Worm (Caenorhabditis elegans) whole organism, L3 larva: Measurements from ENCODE around the gene lfi-1.

Experiments used
- R02D3.7 ChIP-seq: fragments of 150-350 bp; optimal IDR thresholded peaks from 2 replicates; lab custom pipeline; 2014; ENCODE audit warnings: missing biosample characterization, missing genetic modification characterization
- ZK546.5 ChIP-seq: sonication (generic microtip); optimal IDR thresholded peaks from 2 replicates; lab custom pipeline; 2017; ENCODE audit warnings: missing biosample characterization, missing genetic modification characterization
- aly-2 ChIP-seq: fragments of 150-350 bp; optimal IDR thresholded peaks from 2 replicates; lab custom pipeline; 2014; ENCODE audit warnings: missing biosample characterization, missing genetic modification characterization
- ama-1 ChIP-seq: fragments of 150-350 bp; optimal IDR thresholded peaks from 2 replicates; lab custom pipeline; 2018
- ceh-16 ChIP-seq: sonication (generic microtip); optimal IDR thresholded peaks from 2 replicates; lab custom pipeline; 2017; ENCODE audit warnings: missing biosample characterization, missing genetic modification characterization
- ceh-28 ChIP-seq: fragments of 150-350 bp; optimal IDR thresholded peaks from 2 replicates; lab custom pipeline; 2014; ENCODE audit warnings: missing biosample characterization, missing genetic modification reagents, missing genetic modification characterization
- ceh-82 ChIP-seq: fragments of 150-350 bp; optimal IDR thresholded peaks from 2 replicates; lab custom pipeline; 2014; ENCODE audit warnings: missing biosample characterization, missing genetic modification characterization
- ceh-9 ChIP-seq: sonication (generic microtip); optimal IDR thresholded peaks from 2 replicates; lab custom pipeline; 2018; ENCODE audit warnings: missing biosample characterization, missing genetic modification characterization
- daf-12 ChIP-seq: fragments of 150-350 bp; optimal IDR thresholded peaks from 2 replicates; lab custom pipeline; 2014; ENCODE audit warnings: missing biosample characterization, missing genetic modification reagents, missing genetic modification characterization
- egl-27 ChIP-seq: sonication (generic microtip); optimal IDR thresholded peaks from 4 replicates; lab custom pipeline; 2017; ENCODE audit warnings: missing biosample characterization, missing genetic modification reagents, missing genetic modification characterization
- egl-5 ChIP-seq: fragments of 150-350 bp; optimal IDR thresholded peaks from 2 replicates; lab custom pipeline; 2017; ENCODE audit warnings: missing biosample characterization, missing genetic modification reagents, missing genetic modification characterization, inconsistent platforms
- elt-1 ChIP-seq: fragments of 150-350 bp; optimal IDR thresholded peaks from 2 replicates; lab custom pipeline; 2014; ENCODE audit warnings: missing biosample characterization, missing genetic modification characterization
- elt-2 ChIP-seq: sonication (generic microtip); optimal IDR thresholded peaks from 2 replicates; lab custom pipeline; 2016; ENCODE audit warnings: missing genetic modification reagents, mild to moderate bottlenecking, missing genetic modification characterization, missing compliant biosample characterization
- elt-3 ChIP-seq, 3 experiments: fragments of 150-350 bp in 1 of 3; sonication (generic microtip) in 2 of 3; optimal IDR thresholded peaks; 2 replicates in 2 of 3; 4 replicates in 1 of 3; lab custom pipeline; 2014 to 2017; ENCODE audit warnings: missing biosample characterization in 3 of 3, missing genetic modification characterization in 3 of 3
- eor-1 ChIP-seq, 2 experiments: fragments of 150-350 bp; optimal IDR thresholded peaks; 2 replicates each; lab custom pipeline; 2014 to 2018; ENCODE audit warnings: missing biosample characterization in 2 of 2, missing genetic modification characterization in 2 of 2
- fkh-10 ChIP-seq: sonication (generic microtip); optimal IDR thresholded peaks from 2 replicates; lab custom pipeline; 2017; ENCODE audit warnings: missing biosample characterization, missing genetic modification reagents, missing genetic modification characterization
- fkh-2 ChIP-seq: fragments of 150-350 bp; optimal IDR thresholded peaks from 2 replicates; lab custom pipeline; 2014; ENCODE audit warnings: missing biosample characterization, missing genetic modification reagents, missing genetic modification characterization
- fos-1 ChIP-seq: fragments of 150-350 bp; optimal IDR thresholded peaks from 2 replicates; lab custom pipeline; 2014; ENCODE audit warnings: missing biosample characterization, missing genetic modification characterization
- hmg-11 ChIP-seq: sonication (generic microtip); optimal IDR thresholded peaks from 2 replicates; lab custom pipeline; 2016; ENCODE audit warnings: missing genetic modification characterization, missing compliant biosample characterization
- jun-1 ChIP-seq: fragments of 150-350 bp; optimal IDR thresholded peaks from 2 replicates; lab custom pipeline; 2014; ENCODE audit warnings: missing biosample characterization, missing genetic modification reagents, missing genetic modification characterization
- lin-15B ChIP-seq: fragments of 150-350 bp; optimal IDR thresholded peaks from 2 replicates; lab custom pipeline; 2014; ENCODE audit warnings: missing biosample characterization, missing genetic modification characterization
- lin-39 ChIP-seq: fragments of 150-350 bp; optimal IDR thresholded peaks from 2 replicates; lab custom pipeline; 2018; ENCODE audit warnings: missing biosample characterization, missing genetic modification reagents, missing genetic modification characterization
- lsy-12 ChIP-seq: sonication (generic microtip); optimal IDR thresholded peaks from 2 replicates; lab custom pipeline; 2016; ENCODE audit warnings: mild to moderate bottlenecking, missing genetic modification characterization, missing compliant biosample characterization
- mdl-1 ChIP-seq: fragments of 150-350 bp; optimal IDR thresholded peaks from 2 replicates; lab custom pipeline; 2014; ENCODE audit warnings: missing biosample characterization, missing genetic modification characterization
- mml-1 ChIP-seq: fragments of 150-350 bp; sonication (generic microtip); optimal IDR thresholded peaks from 3 replicates; lab custom pipeline; 2014; ENCODE audit warnings: missing biosample characterization, missing genetic modification characterization
- nfya-1 ChIP-seq: sonication (generic microtip); optimal IDR thresholded peaks from 2 replicates; lab custom pipeline; 2017; ENCODE audit warnings: missing genetic modification characterization, mild to moderate bottlenecking, missing compliant biosample characterization, antibody characterized with exemption, moderate library complexity; ENCODE audit not compliant: insufficient read depth
- nhr-11 ChIP-seq: fragments of 150-350 bp; optimal IDR thresholded peaks from 2 replicates; lab custom pipeline; 2014; ENCODE audit warnings: missing biosample characterization, missing genetic modification characterization
- nhr-12 ChIP-seq: fragments of 150-350 bp; optimal IDR thresholded peaks from 2 replicates; lab custom pipeline; 2014; ENCODE audit warnings: missing biosample characterization, missing genetic modification characterization
- nhr-23 ChIP-seq: fragments of 150-350 bp; optimal IDR thresholded peaks from 2 replicates; lab custom pipeline; 2014; ENCODE audit warnings: missing biosample characterization, missing genetic modification reagents, missing genetic modification characterization
- nhr-237 ChIP-seq: fragments of 150-350 bp; optimal IDR thresholded peaks from 2 replicates; lab custom pipeline; 2014; ENCODE audit warnings: missing biosample characterization, missing genetic modification characterization
- nhr-25 ChIP-seq: sonication (generic microtip); optimal IDR thresholded peaks from 2 replicates; lab custom pipeline; 2017; ENCODE audit warnings: missing biosample characterization, missing genetic modification characterization
- nhr-28 ChIP-seq: fragments of 150-350 bp; optimal IDR thresholded peaks from 2 replicates; lab custom pipeline; 2014; ENCODE audit warnings: missing biosample characterization, missing genetic modification characterization
- nhr-43 ChIP-seq: sonication (generic microtip); optimal IDR thresholded peaks from 2 replicates; lab custom pipeline; 2016; ENCODE audit warnings: mild to moderate bottlenecking, missing genetic modification characterization, missing compliant biosample characterization; ENCODE audit not compliant: poor library complexity, severe bottlenecking
- nhr-67 ChIP-seq: fragments of 150-350 bp; optimal IDR thresholded peaks from 2 replicates; lab custom pipeline; 2014; ENCODE audit warnings: missing biosample characterization, missing genetic modification characterization
- nhr-76 ChIP-seq: fragments of 150-350 bp; sonication (generic microtip); optimal IDR thresholded peaks from 5 replicates; lab custom pipeline; 2014; ENCODE audit warnings: missing biosample characterization, missing genetic modification characterization
- nhr-77 ChIP-seq: fragments of 150-350 bp; optimal IDR thresholded peaks from 2 replicates; lab custom pipeline; 2014; ENCODE audit warnings: missing biosample characterization, missing genetic modification characterization
- pha-4 ChIP-seq: fragments of 150-350 bp; optimal IDR thresholded peaks from 2 replicates; lab custom pipeline; 2014; ENCODE audit warnings: missing biosample characterization, missing genetic modification reagents, missing genetic modification characterization
- pqm-1 ChIP-seq: fragments of 150-350 bp; optimal IDR thresholded peaks from 2 replicates; lab custom pipeline; 2017; ENCODE audit warnings: missing biosample characterization, missing genetic modification characterization, inconsistent platforms
- sea-2 ChIP-seq: fragments of 150-350 bp; sonication (generic microtip); optimal IDR thresholded peaks from 4 replicates; lab custom pipeline; 2014; ENCODE audit warnings: missing biosample characterization, missing genetic modification reagents, missing genetic modification characterization
- skn-1 ChIP-seq: fragments of 150-350 bp; optimal IDR thresholded peaks from 2 replicates; lab custom pipeline; 2014; ENCODE audit warnings: missing biosample characterization, missing genetic modification characterization
- snpc-4 ChIP-seq: fragments of 150-350 bp; optimal IDR thresholded peaks from 2 replicates; lab custom pipeline; 2014; ENCODE audit warnings: missing biosample characterization, missing genetic modification characterization
- tbx-2 ChIP-seq: sonication (generic microtip); optimal IDR thresholded peaks from 2 replicates; lab custom pipeline; 2016; ENCODE audit warnings: mild to moderate bottlenecking, missing genetic modification characterization, missing compliant biosample characterization
- unc-39 ChIP-seq: sonication (generic microtip); optimal IDR thresholded peaks from 4 replicates; lab custom pipeline; 2017; ENCODE audit warnings: missing biosample characterization, missing genetic modification characterization
- unc-62 ChIP-seq: fragments of 150-350 bp; sonication (generic microtip); optimal IDR thresholded peaks from 4 replicates; lab custom pipeline; 2014; ENCODE audit warnings: missing biosample characterization, missing genetic modification reagents, missing genetic modification characterization
- zag-1 ChIP-seq: fragments of 150-350 bp; optimal IDR thresholded peaks from 2 replicates; lab custom pipeline; 2014; ENCODE audit warnings: missing biosample characterization, missing genetic modification characterization
- ztf-11 ChIP-seq: fragments of 150-350 bp; optimal IDR thresholded peaks from 2 replicates; lab custom pipeline; 2014; ENCODE audit warnings: missing biosample characterization, missing genetic modification characterization
- ztf-4 ChIP-seq: fragments of 150-350 bp; optimal IDR thresholded peaks from 2 replicates; lab custom pipeline; 2014; ENCODE audit warnings: missing biosample characterization, missing genetic modification characterization

Gene lfi-1

DNA sequence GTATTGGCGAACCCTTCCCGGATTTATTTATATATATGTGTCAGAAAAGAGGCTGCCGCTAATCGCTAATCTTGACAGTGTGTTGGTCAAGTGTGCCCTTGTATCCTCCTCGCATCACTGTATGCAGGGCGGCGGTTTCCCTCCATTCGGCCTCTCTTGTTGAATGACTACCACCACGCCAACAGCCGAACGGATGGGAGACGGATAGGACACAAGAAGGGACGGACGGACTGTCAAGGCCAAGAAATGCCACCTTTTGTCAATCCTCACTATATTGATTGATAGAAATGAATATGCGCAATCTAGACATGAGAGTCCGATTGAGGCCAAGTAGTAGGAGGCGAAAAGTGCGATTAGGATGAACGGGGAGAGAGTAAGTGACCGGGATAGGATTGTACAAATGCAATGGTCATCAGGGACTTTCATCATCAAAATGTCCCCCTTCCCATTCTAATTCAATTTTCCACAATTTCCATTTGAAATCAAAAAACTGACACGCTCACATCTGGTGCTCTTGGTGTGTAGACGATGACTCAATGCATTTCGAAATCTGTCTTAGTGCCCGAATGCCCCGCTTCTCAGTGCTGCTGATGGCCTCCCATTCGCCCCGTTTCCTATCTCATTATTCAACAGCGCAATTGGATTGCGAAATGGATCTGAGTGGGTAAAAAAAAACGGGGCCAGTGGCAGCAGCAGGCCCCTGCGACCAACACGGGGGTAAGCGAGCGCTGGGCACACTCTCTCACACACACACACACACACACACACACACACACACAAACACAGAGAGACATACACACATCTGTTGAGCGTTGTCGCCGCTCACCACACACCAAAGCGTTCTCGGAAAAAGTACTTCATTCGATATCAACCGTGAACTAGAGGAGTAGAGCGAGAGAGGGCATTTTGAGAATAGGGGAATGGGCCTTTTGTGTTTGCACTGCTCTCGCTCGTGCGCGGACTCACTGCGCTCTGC is 14.7 kb upstream of the lfi-1 start:
- no peak for TF ChIP-seq zag-1 (tag; lab: Kevin White, UChicago)
- TF ChIP-seq ztf-4 (tag; lab: Kevin White, UChicago), result no peak
- TF ChIP-seq nhr-237, result no peak
- TF ChIP-seq lsy-12 (tag; lab: Kevin White, UChicago), result no peak
- TF ChIP-seq ztf-11, result no peak
- no peak for TF ChIP-seq egl-27 (tag; lab: Kevin White, UChicago)
- TF ChIP-seq nhr-23 (tag; lab: Kevin White, UChicago), result no peak
- TF ChIP-seq nhr-67 (tag; lab: Kevin White, UChicago), result no peak
- no peak for TF ChIP-seq nhr-77
- peak; percentile 60 for TF ChIP-seq jun-1
- TF ChIP-seq ama-1, result no peak
- peak; percentile 78 for TF ChIP-seq pha-4 (tag; lab: Kevin White, UChicago)
- no peak for TF ChIP-seq ceh-16 (tag; lab: Kevin White, UChicago)
- no peak for TF ChIP-seq unc-62 (GFP tag; lab: Kevin White, UChicago)
- TF ChIP-seq fkh-2 (tag; lab: Kevin White, UChicago), result no peak
- no peak for TF ChIP-seq aly-2 (tag; lab: Kevin White, UChicago)
- TF ChIP-seq nhr-28 (tag; lab: Kevin White, UChicago), result no peak
- no peak for TF ChIP-seq fkh-10 (GFP tag; lab: Kevin White, UChicago)
- no peak for TF ChIP-seq nhr-12 (tag; lab: Kevin White, UChicago)
- no peak for TF ChIP-seq ceh-82 (tag; lab: Kevin White, UChicago)
- peak; percentile 88 for TF ChIP-seq nfya-1 (tag; lab: Kevin White, UChicago)
- TF ChIP-seq lin-39 (tag; lab: Kevin White, UChicago), result peak; percentile 95
- TF ChIP-seq R02D3.7 (tag; lab: Kevin White, UChicago), result no peak
- peak; percentile 20 for TF ChIP-seq lin-15B (tag; lab: Kevin White, UChicago)
- no peak for TF ChIP-seq mml-1 (tag; lab: Kevin White, UChicago)
- no peak for TF ChIP-seq daf-12
- peak; percentile 12 for TF ChIP-seq nhr-25 (tag; lab: Kevin White, UChicago)
- peak; percentile 95 for TF ChIP-seq egl-5 (tag; lab: Kevin White, UChicago)
- TF ChIP-seq elt-1 (tag; lab: Kevin White, UChicago), result no peak
- no peak for TF ChIP-seq nhr-76 (tag; lab: Kevin White, UChicago)
- TF ChIP-seq ceh-9 (tag; lab: Kevin White, UChicago), result no peak
- no peak for TF ChIP-seq pqm-1 (tag; lab: Kevin White, UChicago)
- TF ChIP-seq tbx-2 (tag; lab: Kevin White, UChicago), result peak; percentile 72
- peak; percentile 62 for TF ChIP-seq hmg-11 (tag; lab: Kevin White, UChicago)
- no peak for TF ChIP-seq fos-1 (tag; lab: Kevin White, UChicago)
- TF ChIP-seq nhr-11 (tag; lab: Kevin White, UChicago), result peak; percentile 23
- no peak for TF ChIP-seq skn-1 (tag; lab: Kevin White, UChicago)
- no peak for TF ChIP-seq nhr-43 (tag; lab: Kevin White, UChicago)
- no peak for TF ChIP-seq sea-2 (GFP tag; lab: Kevin White, UChicago)
- no peak for TF ChIP-seq unc-39 (tag; lab: Kevin White, UChicago)
- TF ChIP-seq elt-3 (tag; optimal IDR thresholded peaks at IDR 0.05; lab: Kevin White, UChicago), result no peak
- TF ChIP-seq snpc-4 (tag; lab: Kevin White, UChicago), result peak; percentile 24
- no peak for TF ChIP-seq mdl-1 (tag; lab: Kevin White, UChicago)
- no peak for TF ChIP-seq eor-1 (tag; optimal IDR thresholded peaks at IDR 0.05; lab: Kevin White, UChicago)
- no peak for TF ChIP-seq elt-2 (tag; lab: Kevin White, UChicago)
- no peak for TF ChIP-seq ZK546.5 (tag; lab: Kevin White, UChicago)
- peak; percentile 17 for TF ChIP-seq ceh-28
